Worm (Caenorhabditis elegans) whole organism, early embryonic: Measurements from ENCODE around the gene rps-12.
A peak's percentile ranks its signal among the peaks of the same experiment; 100 is the strongest.

Experiments
- B0310.2 ChIP-seq: sonication (generic microtip); optimal IDR thresholded peaks from 2 replicates; lab custom pipeline; 2016; ENCODE audit warnings: mild to moderate bottlenecking, missing genetic modification characterization, missing compliant biosample characterization
- F13C5.2 ChIP-seq: sonication (generic microtip); optimal IDR thresholded peaks from 2 replicates; lab custom pipeline; 2017; ENCODE audit warnings: mild to moderate bottlenecking, missing genetic modification characterization, inconsistent platforms, missing compliant biosample characterization
- aly-1 ChIP-seq: sonication (generic microtip); optimal IDR thresholded peaks from 2 replicates; lab custom pipeline; 2016; ENCODE audit warnings: missing genetic modification characterization, missing compliant biosample characterization
- ama-1 ChIP-seq: fragments of 150-350 bp; optimal IDR thresholded peaks from 2 replicates; lab custom pipeline; 2014
- ceh-13 ChIP-seq: fragments of 200-800 bp; sonication (Bioruptor generic); optimal IDR thresholded peaks from 2 replicates; lab custom pipeline; 2018; ENCODE audit warnings: mild to moderate bottlenecking, missing genetic modification characterization, missing compliant biosample characterization
- ceh-36 ChIP-seq: sonication (generic microtip); optimal IDR thresholded peaks from 2 replicates; lab custom pipeline; 2016; ENCODE audit warnings: missing genetic modification characterization, inconsistent platforms, missing compliant biosample characterization
- ets-7 ChIP-seq: sonication (generic microtip); optimal IDR thresholded peaks from 2 replicates; lab custom pipeline; 2016; ENCODE audit warnings: missing genotype, missing genetic modification characterization, missing compliant biosample characterization
- flt-1 ChIP-seq: fragments of 200-800 bp; sonication (Bioruptor generic); IDR thresholded peaks from 2 replicates; pipeline ENCODE4 v1.3.6; 2022; ENCODE audit warnings: missing genetic modification characterization, missing compliant biosample characterization
- hmbx-1 ChIP-seq: sonication (generic microtip); optimal IDR thresholded peaks from 2 replicates; lab custom pipeline; 2016; ENCODE audit warnings: mild to moderate bottlenecking, missing genetic modification characterization, missing compliant biosample characterization
- hmg-4 ChIP-seq: fragments of 200-800 bp; sonication (Bioruptor generic); optimal IDR thresholded peaks from 2 replicates; lab custom pipeline; 2018; ENCODE audit warnings: mild to moderate bottlenecking, missing genetic modification characterization, missing compliant biosample characterization
- hnd-1 ChIP-seq: sonication (generic microtip); optimal IDR thresholded peaks from 2 replicates; lab custom pipeline; 2016; ENCODE audit warnings: missing genetic modification characterization, missing compliant biosample characterization
- pes-1 ChIP-seq: fragments of 200-800 bp; sonication (Bioruptor generic); IDR thresholded peaks from 2 replicates; pipeline ENCODE4 v1.3.6; 2022; ENCODE audit warnings: missing genetic modification reagents, missing genetic modification characterization, missing compliant biosample characterization
- scrt-1 ChIP-seq: fragments of 200-800 bp; sonication (Bioruptor generic); IDR thresholded peaks from 2 replicates; pipeline ENCODE4 v1.3.6; 2022; ENCODE audit warnings: missing genetic modification characterization, missing compliant biosample characterization
- sea-1 ChIP-seq: fragments of 200-800 bp; sonication (Bioruptor generic); conservative IDR thresholded peaks from 2 replicates; pipeline ENCODE4 v1.3.6; 2022; ENCODE audit warnings: missing genetic modification characterization, missing compliant biosample characterization
- tbx-11 ChIP-seq: fragments of 200-800 bp; sonication (Bioruptor generic); IDR thresholded peaks from 2 replicates; pipeline ENCODE4 v1.3.6; 2022; ENCODE audit warnings: missing genetic modification characterization, missing compliant biosample characterization
- tbx-37 ChIP-seq: fragments of 200-800 bp; sonication (Bioruptor generic); conservative IDR thresholded peaks from 2 replicates; pipeline ENCODE4 v1.3.6; 2022; ENCODE audit warnings: missing genetic modification reagents, missing genetic modification characterization, missing compliant biosample characterization
- tra-4 ChIP-seq: sonication (generic microtip); optimal IDR thresholded peaks from 2 replicates; lab custom pipeline; 2017; ENCODE audit warnings: missing genetic modification characterization, missing compliant biosample characterization

Gene rps-12

ce11 chrIII:5674196-5674595 is 4.9 kb upstream of the rps-12 start:
- TF ChIP-seq pes-1 (GFP tag; lab: Robert Waterston, UW) (no peak), flt-1 (no peak), ceh-36 (tag; lab: Kevin White, UChicago) (no peak), hmbx-1 (tag; lab: Kevin White, UChicago) (no peak), tra-4 (tag; lab: Kevin White, UChicago) (no peak), tbx-37 (GFP tag; lab: Robert Waterston, UW) (no peak)

DNA sequence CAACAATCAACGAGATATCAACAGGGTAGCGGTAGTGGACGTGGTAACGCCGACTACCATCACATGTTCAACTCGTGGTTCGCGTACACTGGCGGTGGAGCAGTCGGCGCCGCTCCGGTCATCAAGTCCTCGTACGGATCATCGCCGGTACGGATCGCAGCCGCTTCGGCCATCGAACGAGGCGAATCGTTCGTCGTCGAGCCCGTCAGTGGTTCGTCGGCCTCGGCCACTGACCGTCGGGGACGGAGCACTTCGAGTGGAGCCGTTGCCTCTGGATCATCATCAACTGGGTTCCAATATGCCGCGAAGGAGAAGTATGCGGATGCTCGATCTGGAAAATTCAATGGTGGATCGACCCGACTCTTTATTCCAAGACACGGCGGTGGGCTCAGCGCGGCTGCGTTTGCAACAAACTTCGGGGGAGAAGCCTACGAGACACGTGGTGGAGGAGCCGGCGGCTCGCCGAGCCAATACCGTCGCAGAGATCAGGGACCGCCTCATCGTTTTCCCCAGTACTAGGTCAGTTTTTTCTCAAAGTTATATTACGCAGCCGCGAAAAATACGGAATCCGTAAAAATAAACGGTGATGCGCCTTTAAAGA is 3.6 kb upstream of the rps-12 start:
- no peak for TF ChIP-seq pes-1 (GFP tag; lab: Robert Waterston, UW)
- TF ChIP-seq aly-1 (tag; lab: Kevin White, UChicago), result peak; percentile 45
- TF ChIP-seq scrt-1 (GFP tag; lab: Robert Waterston, UW), result 0 out of 2 replicates have a peak, but pooled peaks have one; percentile 19

DNA sequence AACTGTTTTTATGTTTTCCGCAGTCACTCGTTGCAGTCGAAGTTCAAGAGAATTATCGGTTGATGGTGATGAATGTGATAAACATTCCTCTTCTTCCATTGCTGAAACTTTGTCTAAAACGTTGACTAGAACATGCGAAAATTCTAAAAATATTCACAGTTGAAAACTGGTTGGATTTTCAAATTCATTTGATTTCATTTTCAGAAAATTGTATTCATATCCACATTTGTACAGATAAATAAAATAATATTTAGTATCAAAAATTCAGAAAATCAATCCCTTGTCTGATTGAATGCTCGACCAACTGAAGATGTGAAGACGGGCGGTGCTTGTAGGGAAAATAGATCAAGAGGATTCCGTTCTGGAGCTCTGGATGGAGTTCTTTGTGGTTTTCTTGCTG is 1.3 kb upstream of the rps-12 start, which contains the start of gene F54E7.9:
Gene F54E7.9 (minus strand): TSS at position 101 of the 400 bp plus-strand sequence.
- TF ChIP-seq tra-4 (tag; lab: Kevin White, UChicago) (no peak), F13C5.2 (tag; lab: Kevin White, UChicago) (no peak), tbx-37 (GFP tag; lab: Robert Waterston, UW) (no peak), hmbx-1 (tag; lab: Kevin White, UChicago) (no peak), ets-7 (tag; lab: Kevin White, UChicago) (no peak), ama-1 (lab: Kevin White, UChicago) (no peak), aly-1 (tag; lab: Kevin White, UChicago) (no peak), flt-1 (no peak), scrt-1 (GFP tag; lab: Robert Waterston, UW) (no peak), hmg-4 (GFP tag; lab: Kevin White, UChicago) (no peak), B0310.2 (no peak), hnd-1 (tag; lab: Kevin White, UChicago) (no peak), ceh-13 (GFP tag; lab: Kevin White, UChicago) (no peak), tbx-11 (no peak)

DNA sequence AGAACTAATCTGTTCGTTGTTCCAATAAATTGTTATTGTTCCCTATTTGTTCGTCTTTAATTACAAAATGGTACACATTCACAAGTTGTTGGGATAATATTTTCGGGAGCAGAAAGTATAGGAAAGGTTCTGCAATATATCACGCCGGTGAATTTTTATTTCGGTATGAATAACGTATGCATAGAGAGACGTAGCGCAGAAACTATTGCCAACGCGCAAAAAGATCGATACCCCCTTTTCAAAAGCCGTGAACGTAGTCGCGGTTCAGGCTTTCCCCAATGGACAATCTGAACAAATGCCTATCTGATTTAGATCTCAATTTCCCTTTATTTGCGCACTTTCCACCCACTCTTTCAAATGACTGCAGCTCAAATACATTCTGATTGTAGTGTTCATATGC is 1.0 kb downstream of the rps-12 start, which contains the start of gene pst-2:
Gene pst-2 (plus strand): TSS at position 293 of the 400 bp plus-strand sequence.
- no peak for TF ChIP-seq ceh-13 (GFP tag; lab: Kevin White, UChicago)
- no peak for TF ChIP-seq aly-1 (tag; lab: Kevin White, UChicago)
- TF ChIP-seq ama-1 (lab: Kevin White, UChicago), result no peak
- no peak for TF ChIP-seq tra-4 (tag; lab: Kevin White, UChicago)
- TF ChIP-seq tbx-11, result no peak
- no peak for TF ChIP-seq B0310.2
- TF ChIP-seq hmbx-1 (tag; lab: Kevin White, UChicago), result no peak
- no peak for TF ChIP-seq tbx-37 (GFP tag; lab: Robert Waterston, UW)
- TF ChIP-seq sea-1 (GFP tag; lab: Robert Waterston, UW), result no peak

DNA sequence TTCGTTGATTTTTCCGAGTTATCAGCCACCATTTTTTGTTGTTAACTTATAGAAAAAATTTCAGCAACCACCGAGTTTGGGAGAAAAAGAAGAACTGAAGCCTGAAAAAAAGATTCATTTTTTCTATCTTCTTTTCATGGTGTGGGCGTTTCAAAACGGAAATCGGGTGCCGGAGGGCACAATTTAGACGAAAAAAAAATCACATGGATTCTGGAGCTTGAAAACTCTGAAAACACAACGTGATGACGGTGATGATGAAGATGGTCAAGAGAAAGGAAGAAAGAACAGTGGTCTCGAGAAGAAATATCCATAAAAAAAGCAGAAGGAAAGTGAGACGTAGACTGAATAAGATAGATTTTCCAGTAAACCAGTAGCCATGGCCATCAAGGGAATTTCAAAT is 4.9 kb downstream of the rps-12 start, which contains the start of gene rcan-1:
Gene rcan-1 (minus strand): TSS at position 101 of the 400 bp plus-strand sequence.
- TF ChIP-seq scrt-1 (GFP tag; lab: Robert Waterston, UW), result no peak
- no peak for TF ChIP-seq tbx-11
- no peak for TF ChIP-seq ama-1 (lab: Kevin White, UChicago)
- TF ChIP-seq ets-7 (tag; lab: Kevin White, UChicago), result no peak
- TF ChIP-seq hmg-4 (GFP tag; lab: Kevin White, UChicago), result no peak
- TF ChIP-seq flt-1, result no peak
- TF ChIP-seq pes-1 (GFP tag; lab: Robert Waterston, UW), result no peak
- TF ChIP-seq ceh-36 (tag; lab: Kevin White, UChicago), result no peak
- TF ChIP-seq hmbx-1 (tag; lab: Kevin White, UChicago), result no peak
- no peak for TF ChIP-seq aly-1 (tag; lab: Kevin White, UChicago)
- TF ChIP-seq tra-4 (tag; lab: Kevin White, UChicago), result no peak
- no peak for TF ChIP-seq ceh-13 (GFP tag; lab: Kevin White, UChicago)
- no peak for TF ChIP-seq F13C5.2 (tag; lab: Kevin White, UChicago)
- no peak for TF ChIP-seq sea-1 (GFP tag; lab: Robert Waterston, UW)
- no peak for TF ChIP-seq hnd-1 (tag; lab: Kevin White, UChicago)
- no peak for TF ChIP-seq B0310.2

DNA sequence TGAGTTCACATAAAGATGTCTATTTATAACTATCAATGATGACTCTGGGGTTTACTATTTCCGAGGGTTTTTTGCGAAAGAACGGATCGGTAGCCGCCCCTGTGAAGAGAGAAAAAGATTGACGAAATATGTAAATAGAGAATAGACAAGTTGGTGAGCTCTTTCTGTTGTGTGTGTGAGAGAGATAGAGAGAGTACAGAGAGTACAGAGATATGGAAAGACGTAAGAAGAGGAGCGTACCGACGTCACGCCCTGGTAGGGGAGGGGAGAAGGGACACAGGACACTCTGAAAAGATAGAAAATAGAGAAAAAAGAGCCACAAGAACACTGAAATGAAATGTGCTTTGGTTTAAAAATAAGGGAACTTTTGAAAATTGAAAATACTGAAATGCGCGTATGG is 9.1 kb downstream of the rps-12 start:
- TF ChIP-seq flt-1, result no peak
- TF ChIP-seq hmg-4 (GFP tag; lab: Kevin White, UChicago), result peak; percentile 1

DNA sequence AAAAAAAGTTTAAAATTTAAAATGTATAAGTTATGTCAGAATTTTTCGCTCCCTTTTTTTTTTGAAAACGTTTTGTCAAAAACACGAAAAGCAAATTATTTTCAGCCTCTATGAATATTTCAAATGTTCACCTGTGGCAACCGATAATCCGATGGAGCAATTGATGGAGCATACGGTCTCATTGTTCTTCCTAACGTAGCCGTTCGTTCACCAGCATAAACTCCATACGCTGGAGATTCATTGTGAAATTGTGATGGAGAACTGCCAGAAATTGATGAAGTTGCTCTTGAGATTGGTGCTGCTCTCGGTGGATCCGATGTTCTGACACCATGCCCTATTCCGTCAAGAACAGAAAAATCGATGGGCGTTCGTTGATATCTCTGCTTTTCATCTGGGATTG is 12.7 kb downstream of the rps-12 start:
- no peak for TF ChIP-seq ets-7 (tag; lab: Kevin White, UChicago)
- no peak for TF ChIP-seq pes-1 (GFP tag; lab: Robert Waterston, UW)
- TF ChIP-seq ceh-13 (GFP tag; lab: Kevin White, UChicago), result no peak
- no peak for TF ChIP-seq tbx-11
- no peak for TF ChIP-seq tbx-37 (GFP tag; lab: Robert Waterston, UW)
- no peak for TF ChIP-seq scrt-1 (GFP tag; lab: Robert Waterston, UW)
- TF ChIP-seq hmbx-1 (tag; lab: Kevin White, UChicago), result no peak
- TF ChIP-seq F13C5.2 (tag; lab: Kevin White, UChicago), result no peak
- TF ChIP-seq hnd-1 (tag; lab: Kevin White, UChicago), result no peak
- TF ChIP-seq aly-1 (tag; lab: Kevin White, UChicago), result no peak
- no peak for TF ChIP-seq ama-1 (lab: Kevin White, UChicago)
- TF ChIP-seq B0310.2, result no peak
- no peak for TF ChIP-seq tra-4 (tag; lab: Kevin White, UChicago)
- no peak for TF ChIP-seq ceh-36 (tag; lab: Kevin White, UChicago)
- no peak for TF ChIP-seq sea-1 (GFP tag; lab: Robert Waterston, UW)
